Fruit fly (Drosophila melanogaster) whole organism, embryonic: ENCODE data around the gene pyd.

Experiments
- Aef1 ChIP-seq: fragments of 200-800 bp; sonication (Bioruptor generic); IDR thresholded peaks from 3 replicates; pipeline ENCODE4 v1.3.6; 2022; ENCODE audit warnings: missing biosample characterization, missing genetic modification characterization
- CG10366 ChIP-seq: fragments of 200-800 bp; sonication (Bioruptor generic); IDR thresholded peaks from 2 replicates; pipeline ENCODE4 v1.3.6; 2022; ENCODE audit warnings: missing biosample characterization, missing genetic modification characterization
- CG11093 ChIP-seq: fragments of 200-800 bp; sonication (Bioruptor generic); IDR thresholded peaks from 3 replicates; pipeline ENCODE4 v1.3.6; 2022; ENCODE audit warnings: missing biosample characterization, missing genetic modification characterization
- CG12391 ChIP-seq: fragments of 200-800 bp; sonication (Bioruptor generic); optimal IDR thresholded peaks from 3 replicates; lab custom pipeline; 2018; ENCODE audit warnings: missing biosample characterization, mild to moderate bottlenecking, missing genetic modification characterization, moderate library complexity
- CG12769 ChIP-seq: fragments of 200-800 bp; sonication (Bioruptor generic); optimal IDR thresholded peaks from 2 replicates; lab custom pipeline; 2019; ENCODE audit warnings: missing biosample characterization, mild to moderate bottlenecking, missing genetic modification characterization, moderate library complexity
- CG18476 ChIP-seq: fragments of 200-800 bp; sonication (Bioruptor generic); optimal IDR thresholded peaks from 2 replicates; lab custom pipeline; 2016; ENCODE audit warnings: missing biosample characterization, mild to moderate bottlenecking, missing genetic modification characterization
- CG18619 ChIP-seq: fragments of 200-800 bp; sonication (Bioruptor generic); optimal IDR thresholded peaks from 3 replicates; lab custom pipeline; 2017; ENCODE audit warnings: missing biosample characterization, mild to moderate bottlenecking, missing genetic modification characterization
- CG18764 ChIP-seq: fragments of 200-800 bp; sonication (Bioruptor generic); optimal IDR thresholded peaks from 3 replicates; lab custom pipeline; 2016; ENCODE audit warnings: missing biosample characterization, missing genetic modification characterization
- CG2875 ChIP-seq: fragments of 200-800 bp; sonication (Bioruptor generic); optimal IDR thresholded peaks from 2 replicates; lab custom pipeline; 2017; ENCODE audit warnings: missing biosample characterization, mild to moderate bottlenecking, missing genetic modification characterization, missing genetic modification reagents
- CG30020 ChIP-seq: fragments of 200-800 bp; optimal IDR thresholded peaks from 2 replicates; lab custom pipeline; 2019; ENCODE audit warnings: missing biosample characterization, mild to moderate bottlenecking, missing genetic modification characterization, moderate library complexity
- CG30431 ChIP-seq: fragments of 200-800 bp; sonication (Bioruptor generic); optimal IDR thresholded peaks from 2 replicates; lab custom pipeline; 2017; ENCODE audit warnings: missing biosample characterization, missing genetic modification characterization
- CG32772 ChIP-seq: fragments of 200-800 bp; sonication (Bioruptor generic); IDR thresholded peaks from 2 replicates; pipeline ENCODE4 v1.3.6; 2022; ENCODE audit warnings: missing biosample characterization, missing genetic modification characterization
- CG6791 ChIP-seq: fragments of 200-800 bp; sonication (Bioruptor generic); IDR thresholded peaks from 3 replicates; pipeline ENCODE4 v1.3.6; 2022; ENCODE audit warnings: missing biosample characterization, missing genetic modification characterization; ENCODE audit not compliant: partially characterized antibody
- CG7271 ChIP-seq: fragments of 200-800 bp; sonication (Bioruptor generic); optimal IDR thresholded peaks from 2 replicates; lab custom pipeline; 2018; ENCODE audit warnings: missing biosample characterization, mild to moderate bottlenecking, missing genetic modification characterization, moderate library complexity
- CG8924 ChIP-seq: fragments of 200-800 bp; optimal IDR thresholded peaks from 3 replicates; lab custom pipeline; 2019; ENCODE audit warnings: missing biosample characterization, mild to moderate bottlenecking, missing genetic modification characterization, moderate library complexity
- CkIIα-i1 ChIP-seq: fragments of 200-800 bp; sonication (Bioruptor generic); IDR thresholded peaks from 2 replicates; pipeline ENCODE4 v1.3.6; 2022; ENCODE audit warnings: missing biosample characterization, missing genetic modification characterization
- CoRest ChIP-seq: fragments of 200-800 bp; sonication (Bioruptor generic); optimal IDR thresholded peaks from 3 replicates; lab custom pipeline; 2018; ENCODE audit warnings: missing biosample characterization, mild to moderate bottlenecking, missing genetic modification characterization, moderate library complexity
- D19B ChIP-seq: fragments of 200-800 bp; sonication (Bioruptor generic); optimal IDR thresholded peaks from 2 replicates; lab custom pipeline; 2017; ENCODE audit warnings: missing biosample characterization, mild to moderate bottlenecking, missing genetic modification characterization
- Drgx ChIP-seq: fragments of 200-800 bp; sonication (Bioruptor generic); IDR thresholded peaks from 2 replicates; pipeline ENCODE4 v1.3.6; 2022; ENCODE audit warnings: missing biosample characterization, missing genetic modification characterization
- Ets65A ChIP-seq: fragments of 200-800 bp; sonication (Bioruptor generic); peaks from one replicate; lab custom pipeline; 2016; ENCODE audit warnings: missing biosample characterization, missing genetic modification characterization
- Hr3 ChIP-seq: fragments of 200-800 bp; sonication (Bioruptor generic); optimal IDR thresholded peaks from 3 replicates; lab custom pipeline; 2016; ENCODE audit warnings: missing biosample characterization, missing genetic modification characterization
- Kr ChIP-seq: fragments of 200-800 bp; sonication (Bioruptor generic); optimal IDR thresholded peaks from 2 replicates; lab custom pipeline; 2017; ENCODE audit warnings: missing biosample characterization, mild to moderate bottlenecking, missing genetic modification characterization
- MTF-1 ChIP-seq: fragments of 200-800 bp; sonication (Bioruptor generic); optimal IDR thresholded peaks from 2 replicates; lab custom pipeline; 2018; ENCODE audit warnings: missing biosample characterization, mild to moderate bottlenecking, missing genetic modification characterization, borderline replicate concordance
- Neu2 ChIP-seq: fragments of 200-800 bp; sonication (Bioruptor generic); optimal IDR thresholded peaks from 3 replicates; lab custom pipeline; 2016; ENCODE audit warnings: missing biosample characterization, missing genetic modification characterization, borderline replicate concordance
- PHDP ChIP-seq: fragments of 200-800 bp; sonication (Bioruptor generic); optimal IDR thresholded peaks from 3 replicates; lab custom pipeline; 2018; ENCODE audit warnings: missing biosample characterization, mild to moderate bottlenecking, missing genetic modification characterization, moderate library complexity
- abd-A ChIP-seq: fragments of 200-800 bp; sonication (Bioruptor generic); optimal IDR thresholded peaks from 3 replicates; lab custom pipeline; 2019; ENCODE audit warnings: missing biosample characterization, mild to moderate bottlenecking, missing genetic modification characterization, moderate library complexity
- ara ChIP-seq: fragments of 200-800 bp; sonication (Bioruptor generic); IDR thresholded peaks from 2 replicates; pipeline ENCODE4 v1.3.6; 2022; ENCODE audit warnings: missing biosample characterization, missing genetic modification characterization
- bab2 ChIP-seq: fragments of 200-800 bp; sonication (Bioruptor generic); optimal IDR thresholded peaks from 2 replicates; lab custom pipeline; 2016; ENCODE audit warnings: missing biosample characterization, missing genetic modification characterization
- bsh ChIP-seq, 2 experiments: fragments of 200-800 bp; sonication (Bioruptor generic); optimal IDR thresholded peaks; 2 replicates each; lab custom pipeline; 2017 to 2018; ENCODE audit warnings: mild to moderate bottlenecking in 2 of 2, missing biosample characterization in 2 of 2, missing genetic modification characterization in 2 of 2, moderate library complexity in 1 of 2
- cg ChIP-seq: fragments of 200-800 bp; sonication (Bioruptor generic); optimal IDR thresholded peaks from 3 replicates; lab custom pipeline; 2019; ENCODE audit warnings: missing biosample characterization, mild to moderate bottlenecking, missing genetic modification characterization, moderate library complexity
- chinmo ChIP-seq: fragments of 200-800 bp; sonication (Bioruptor generic); IDR thresholded peaks from 4 replicates; pipeline ENCODE4 v1.3.6; 2022; ENCODE audit warnings: missing biosample characterization, missing genetic modification characterization; ENCODE audit not compliant: partially characterized antibody
- corto ChIP-seq: fragments of 200-800 bp; sonication (Bioruptor generic); optimal IDR thresholded peaks from 2 replicates; lab custom pipeline; 2016; ENCODE audit warnings: missing biosample characterization, mild to moderate bottlenecking, missing genetic modification characterization, moderate library complexity
- fd102C ChIP-seq: fragments of 200-800 bp; sonication (Bioruptor generic); optimal IDR thresholded peaks from 2 replicates; lab custom pipeline; 2018; ENCODE audit warnings: missing biosample characterization, mild to moderate bottlenecking, missing genetic modification characterization, moderate library complexity
- fd96Cb ChIP-seq: fragments of 200-800 bp; sonication (Bioruptor generic); optimal IDR thresholded peaks from 2 replicates; lab custom pipeline; 2018; ENCODE audit warnings: missing biosample characterization, mild to moderate bottlenecking, missing genetic modification characterization, moderate library complexity
- ken ChIP-seq: fragments of 200-800 bp; sonication (Bioruptor generic); IDR thresholded peaks from 3 replicates; pipeline ENCODE4 v1.3.6; 2022; ENCODE audit warnings: missing biosample characterization, missing genetic modification characterization
- lmd ChIP-seq: fragments of 200-800 bp; sonication (Bioruptor generic); IDR thresholded peaks from 2 replicates; pipeline ENCODE4 v1.3.6; 2022; ENCODE audit warnings: missing biosample characterization, missing genetic modification characterization
- lola ChIP-seq, 3 experiments: fragments of >200 bp in 2 of 3; fragments of 200-800 bp in 1 of 3; sonication (Bioruptor generic) in 1 of 3; optimal IDR thresholded peaks; 2 replicates each; lab custom pipeline; 2017 to 2019; ENCODE audit warnings: missing biosample characterization in 3 of 3, missing genetic modification characterization in 3 of 3, mild to moderate bottlenecking in 1 of 3, moderate library complexity in 1 of 3
- nerfin-2 ChIP-seq: fragments of 200-800 bp; sonication (Bioruptor generic); IDR thresholded peaks from 2 replicates; pipeline ENCODE4 v1.3.6; 2022; ENCODE audit warnings: missing biosample characterization, missing genetic modification characterization; ENCODE audit not compliant: partially characterized antibody
- pb ChIP-seq: fragments of 200-800 bp; sonication (Bioruptor generic); optimal IDR thresholded peaks from 3 replicates; lab custom pipeline; 2016; ENCODE audit warnings: missing biosample characterization, missing genetic modification characterization
- rib ChIP-seq: fragments of 200-800 bp; sonication (Bioruptor generic); IDR thresholded peaks from 2 replicates; pipeline ENCODE4 v1.3.6; 2022; ENCODE audit warnings: missing biosample characterization, missing genetic modification characterization
- vvl ChIP-seq: fragments of 200-800 bp; sonication (Bioruptor generic); IDR thresholded peaks from 2 replicates; pipeline ENCODE4 v1.3.6; 2022; ENCODE audit warnings: missing biosample characterization, missing genetic modification characterization

Gene pyd

DNA sequence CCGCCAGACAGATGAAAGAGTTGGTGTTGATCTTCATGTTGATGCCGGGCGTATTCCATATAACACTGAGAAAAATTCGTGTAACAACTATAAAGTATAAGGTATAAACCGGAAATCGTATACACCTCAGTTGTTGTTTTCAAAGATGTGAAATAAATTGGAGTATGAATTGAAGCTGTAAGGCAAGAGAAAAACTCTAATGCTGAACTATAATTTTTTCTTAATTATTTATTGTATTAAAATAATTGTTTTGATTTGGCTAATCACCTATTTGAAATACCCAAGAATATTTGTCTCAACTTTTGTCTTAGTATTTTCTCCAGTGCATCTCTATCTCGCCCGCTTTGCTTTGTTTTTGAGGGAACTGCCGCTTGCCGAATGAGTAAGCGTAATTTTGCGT lies 28.6 kb upstream of the pyd start (continued):
- no peak for TF ChIP-seq CG32772 (GFP tag; lab: Robert Waterston, UW)
- TF ChIP-seq fd96Cb (tag; lab: Kevin White, UChicago), result peak; percentile 47
- TF ChIP-seq lola (GFP tag; optimal IDR thresholded peaks at IDR 0.05; lab: Kevin White, UChicago), result peak in 1 of 3 experiments; percentile 64
- TF ChIP-seq CG2875 (GFP tag; lab: Kevin White, UChicago), result peak; percentile 46
- peak; percentile 69 for TF ChIP-seq CG12391 (tag; lab: Kevin White, UChicago)
- TF ChIP-seq PHDP (tag; lab: Kevin White, UChicago), result peak; percentile 61
- no peak for TF ChIP-seq CG11093 (GFP tag; lab: Robert Waterston, UW)
- TF ChIP-seq CG6791 (GFP tag; lab: Robert Waterston, UW), result no peak
- no peak for TF ChIP-seq nerfin-2 (GFP tag; lab: Robert Waterston, UW)
- TF ChIP-seq Aef1 (GFP tag; lab: Robert Waterston, UW), result peak; percentile 31; the same call in 1 of the 3 replicates
- TF ChIP-seq lmd (GFP tag; lab: Robert Waterston, UW), result peak; percentile 45
- TF ChIP-seq CG30020, result no peak
- TF ChIP-seq rib (GFP tag; lab: Robert Waterston, UW), result no peak
- TF ChIP-seq fd102C (GFP tag; lab: Kevin White, UChicago), result no peak
- no peak for TF ChIP-seq ara (GFP tag; lab: Robert Waterston, UW)
- TF ChIP-seq MTF-1, result no peak
- no peak for TF ChIP-seq CG30431 (GFP tag; lab: Kevin White, UChicago)
- TF ChIP-seq CkIIα-i1, result no peak
- no peak for TF ChIP-seq Kr (GFP tag; lab: Kevin White, UChicago)
- TF ChIP-seq Neu2 (GFP tag; lab: Kevin White, UChicago), result no peak
- peak; percentile 41 for TF ChIP-seq CG10366 (GFP tag; lab: Robert Waterston, UW)
- peak; percentile 48; the same call in 1 of the 3 replicates for TF ChIP-seq ken (GFP tag; lab: Robert Waterston, UW)
- peak; percentile 71 for TF ChIP-seq CG8924 (tag; lab: Kevin White, UChicago)
- TF ChIP-seq Drgx (GFP tag; lab: Robert Waterston, UW), result 0 out of 2 replicates have a peak, but pooled peaks have one; percentile 9
- no peak for TF ChIP-seq D19B

DNA sequence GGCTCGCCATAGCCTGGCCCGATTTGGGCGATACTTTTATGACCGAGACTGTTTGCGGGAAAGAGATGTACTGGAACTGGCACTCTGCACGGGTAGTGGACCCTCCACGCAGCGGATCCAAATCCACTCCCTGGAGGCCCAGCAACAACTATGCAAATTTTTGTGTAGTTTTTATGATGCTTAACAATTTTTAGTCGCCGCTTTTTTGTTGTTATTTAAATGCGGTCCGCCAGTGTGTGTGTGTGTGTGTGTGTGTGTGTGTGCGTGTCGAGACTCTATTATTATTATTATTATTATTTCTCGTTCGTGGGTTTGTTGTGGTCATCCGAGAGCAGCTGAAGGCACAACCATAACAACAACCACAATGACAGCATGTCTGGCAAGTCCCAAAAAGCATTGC lies 27.5 kb upstream of the pyd start:
- TF ChIP-seq CG18476 (GFP tag; lab: Kevin White, UChicago) (no peak), cg (GFP tag; lab: Kevin White, UChicago) (peak; percentile 17), chinmo (GFP tag; lab: Robert Waterston, UW) (0 out of 4 replicates have a peak, but pooled peaks have one; percentile 14), CG12769 (tag; lab: Kevin White, UChicago) (no peak), pb (no peak), vvl (GFP tag; lab: Robert Waterston, UW) (peak; percentile 54; the same call in 1 of the 2 replicates), CG18619 (GFP tag; lab: Kevin White, UChicago) (no peak), CG18764 (GFP tag; lab: Kevin White, UChicago) (no peak), bab2 (GFP tag; lab: Kevin White, UChicago) (no peak), abd-A (tag; lab: Kevin White, UChicago) (peak; percentile 4), CG7271 (no peak), corto (no peak), Hr3 (GFP tag; lab: Kevin White, UChicago) (no peak), CoRest (tag; lab: Kevin White, UChicago) (no peak), bsh (GFP tag; optimal IDR thresholded peaks at IDR 0.05; lab: Kevin White, UChicago) (no peak), Ets65A (GFP tag; lab: Kevin White, UChicago) (peak; percentile 22)
- TF ChIP-seq, all 482 proteins: peak for 5
